Fruit fly (Drosophila melanogaster): ENCODE data around the gene CG4502.

The CG4502 gene

DNA sequence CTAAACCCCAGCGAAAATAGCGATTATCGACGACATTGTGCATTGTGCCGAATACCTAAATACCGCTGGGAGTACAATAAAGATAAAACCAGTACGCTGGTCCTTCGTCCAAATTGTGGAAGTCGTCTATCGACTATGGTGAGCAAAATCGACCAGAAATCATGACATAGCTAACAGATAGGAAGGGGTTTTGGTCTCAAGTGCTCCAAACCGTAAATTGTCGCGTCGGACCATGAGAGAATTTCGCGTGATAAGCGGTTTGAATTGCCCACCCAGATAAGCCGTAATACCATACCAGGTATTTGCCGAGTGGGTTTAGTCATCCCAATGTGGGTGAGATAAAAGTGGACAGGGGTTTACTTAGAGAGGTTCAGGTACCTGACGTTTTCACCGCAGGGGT lies 13.9 kb upstream of the CG4502 start (continued):
- peak; percentile 38 for TF ChIP-seq B-H2 (GFP tag; optimal IDR thresholded peaks at IDR 0.05)

DNA sequence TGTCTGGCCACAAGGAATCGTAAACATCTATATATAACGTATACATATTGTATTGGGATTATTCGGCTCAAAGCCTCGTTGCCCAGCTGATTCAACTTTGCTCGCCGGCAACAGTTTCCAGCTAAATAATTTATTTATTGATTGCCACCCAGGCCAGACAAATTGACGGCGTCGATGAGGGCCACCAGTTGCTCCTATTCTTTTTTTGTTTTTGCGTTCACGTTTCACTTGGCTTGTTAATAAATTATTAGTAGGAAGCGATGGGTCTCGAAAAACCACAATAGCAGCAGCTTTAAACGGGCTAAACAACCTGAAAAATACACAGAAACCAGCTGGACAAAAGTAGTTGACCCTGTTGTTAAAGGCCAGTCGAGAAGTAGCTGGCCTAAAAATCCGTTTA lies 13.0 kb upstream of the CG4502 start:
- TF ChIP-seq abd-A (tag; optimal IDR thresholded peaks at IDR 0.05) (peak; percentile 49), H2.0 (GFP tag; IDR thresholded peaks at IDR 0.05) (no peak), CG11504 (tag; optimal IDR thresholded peaks at IDR 0.05) (no peak), Trl (optimal IDR thresholded peaks at IDR 0.05) (no peak), Trl (GFP tag; optimal IDR thresholded peaks at IDR 0.05) (no peak), CG7372 (GFP tag; IDR thresholded peaks at IDR 0.05) (no peak), scrt (GFP tag; optimal IDR thresholded peaks at IDR 0.05) (peak; percentile 51), Sox102F (GFP tag; optimal IDR thresholded peaks at IDR 0.05) (no peak), chinmo (GFP tag; IDR thresholded peaks at IDR 0.05; ENCODE audit: partially characterized antibody) (peak; percentile 72; the same call in 1 of the 4 replicates), Hr39 (optimal IDR thresholded peaks at IDR 0.05) (no peak), CG2120 (GFP tag; optimal IDR thresholded peaks at IDR 0.05) (no peak), peb (GFP tag; IDR thresholded peaks at IDR 0.05) (no peak), sens-2 (GFP tag; IDR thresholded peaks at IDR 0.05) (no peak), CG8290 (GFP tag; optimal IDR thresholded peaks at IDR 0.05) (no peak), CG8290 (tag; optimal IDR thresholded peaks at IDR 0.05) (peak in 1 of 2 experiments; percentile 4), fd3F (GFP tag; optimal IDR thresholded peaks at IDR 0.05) (no peak), CG30020 (tag; optimal IDR thresholded peaks at IDR 0.05) (no peak), Med (GFP tag) (peak; percentile 77), CG17328 (GFP tag; IDR thresholded peaks at IDR 0.05) (no peak), CG17568 (GFP tag; optimal IDR thresholded peaks at IDR 0.05) (peak; percentile 15), zen2 (GFP tag; IDR thresholded peaks at IDR 0.05; ENCODE audit: partially characterized antibody) (no peak), luna (GFP tag; optimal IDR thresholded peaks at IDR 0.05) (no peak), MBD-R2 (GFP tag; IDR thresholded peaks at IDR 0.05) (0 out of 2 replicates have a peak, but pooled peaks have one; percentile 14), CG2875 (GFP tag; optimal IDR thresholded peaks at IDR 0.05) (no peak), kah (GFP tag; optimal IDR thresholded peaks at IDR 0.05) (peak; percentile 29), CG15073 (GFP tag; optimal IDR thresholded peaks at IDR 0.05) (no peak), CG34422 (GFP tag; IDR thresholded peaks at IDR 0.05) (no peak), tna (GFP tag; IDR thresholded peaks at IDR 0.05; ENCODE audit: partially characterized antibody) (no peak), CG12769 (tag; optimal IDR thresholded peaks at IDR 0.05) (peak; percentile 47), lab (GFP tag; optimal IDR thresholded peaks at IDR 0.05) (peak; percentile 30), CG1602 (GFP tag; optimal IDR thresholded peaks at IDR 0.05) (no peak), CG18011 (GFP tag; optimal IDR thresholded peaks at IDR 0.05) (no peak), CG13296 (GFP tag; optimal IDR thresholded peaks at IDR 0.05) (peak; percentile 48), NK7.1 (GFP tag; optimal IDR thresholded peaks at IDR 0.05) (no peak), CG1024 (GFP tag; IDR thresholded peaks at IDR 0.05) (no peak), CG17361 (GFP tag; IDR thresholded peaks at IDR 0.05) (no peak), CG10543 (GFP tag; optimal IDR thresholded peaks at IDR 0.05) (peak; percentile 42), odd (GFP tag; optimal IDR thresholded peaks at IDR 0.05) (peak; percentile 5), HLHmδ (GFP tag; optimal IDR thresholded peaks at IDR 0.05) (no peak), CG11247 (GFP tag; IDR thresholded peaks at IDR 0.05) (no peak), Blimp-1 (GFP tag; optimal IDR thresholded peaks at IDR 0.05) (no peak), cwo (GFP tag; optimal IDR thresholded peaks at IDR 0.05) (peak; percentile 25), CG3281 (GFP tag; optimal IDR thresholded peaks at IDR 0.05) (peak; percentile 3), tap (tag; optimal IDR thresholded peaks at IDR 0.05) (no peak), CG6813 (GFP tag; optimal IDR thresholded peaks at IDR 0.05) (no peak), salm (tag; optimal IDR thresholded peaks at IDR 0.05) (no peak), tio (GFP tag; optimal IDR thresholded peaks at IDR 0.05) (no peak), CG1529 (GFP tag; optimal IDR thresholded peaks at IDR 0.05) (no peak), CG1603 (tag; optimal IDR thresholded peaks at IDR 0.05) (no peak)
